Worm (Caenorhabditis elegans): ENCODE measurements around the gene F42G4.7.
"Not testable (repeated sequence)": the region's sequence is repeated elsewhere in the genome, so short reads cannot be mapped to it uniquely, and the experiment has no call there.

The F42G4.7 gene

DNA sequence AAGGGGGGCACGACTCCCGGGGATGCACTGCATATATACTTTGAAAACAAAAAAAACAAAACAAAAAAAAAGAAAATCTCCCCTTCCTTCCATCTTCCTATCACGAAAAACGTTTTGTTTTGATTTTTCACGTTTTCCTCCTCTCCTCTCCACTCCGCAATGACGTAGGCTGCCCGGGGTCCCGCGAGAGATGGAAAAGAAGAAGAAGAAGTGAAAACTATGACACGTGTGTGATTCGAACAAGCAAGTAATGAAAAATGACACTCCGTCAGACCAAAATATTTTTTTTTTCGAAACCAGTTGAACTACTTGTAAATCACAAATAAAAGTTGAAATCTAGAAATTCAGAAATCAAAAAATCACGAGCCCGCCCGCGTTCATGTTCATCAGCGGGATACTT lies 18.2 kb upstream of the F42G4.7 start:
- TF ChIP-seq W03F9.2 (tag; optimal IDR thresholded peaks at IDR 0.05) = no peak
- no peak for TF ChIP-seq him-1 (tag; optimal IDR thresholded peaks at IDR 0.05)
- no peak for TF ChIP-seq dao-5 (tag; optimal IDR thresholded peaks at IDR 0.05)

DNA sequence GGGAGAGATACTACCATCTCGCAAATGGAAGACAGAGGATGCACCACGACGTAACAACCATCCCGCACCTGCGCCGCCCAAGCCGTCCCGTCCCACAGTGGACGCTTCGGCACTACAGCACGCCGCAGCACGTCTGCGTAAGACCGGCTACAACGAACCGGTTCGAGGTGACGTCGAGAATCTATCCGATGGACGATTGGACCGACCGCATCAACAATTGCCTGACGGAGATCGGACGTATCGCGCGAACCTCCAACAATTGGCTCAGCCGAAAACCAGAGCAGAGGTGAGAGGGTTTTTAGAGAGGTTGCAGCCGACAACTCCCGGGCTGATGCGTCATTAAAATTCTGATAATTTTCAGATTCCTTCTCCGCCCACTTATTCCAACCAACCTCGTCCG lies 12.1 kb upstream of the F42G4.7 start:
- TF ChIP-seq him-1 (tag; optimal IDR thresholded peaks at IDR 0.05) = no peak
- no peak for TF ChIP-seq dao-5 (tag; optimal IDR thresholded peaks at IDR 0.05)
- TF ChIP-seq W03F9.2 (tag; optimal IDR thresholded peaks at IDR 0.05) = no peak

DNA sequence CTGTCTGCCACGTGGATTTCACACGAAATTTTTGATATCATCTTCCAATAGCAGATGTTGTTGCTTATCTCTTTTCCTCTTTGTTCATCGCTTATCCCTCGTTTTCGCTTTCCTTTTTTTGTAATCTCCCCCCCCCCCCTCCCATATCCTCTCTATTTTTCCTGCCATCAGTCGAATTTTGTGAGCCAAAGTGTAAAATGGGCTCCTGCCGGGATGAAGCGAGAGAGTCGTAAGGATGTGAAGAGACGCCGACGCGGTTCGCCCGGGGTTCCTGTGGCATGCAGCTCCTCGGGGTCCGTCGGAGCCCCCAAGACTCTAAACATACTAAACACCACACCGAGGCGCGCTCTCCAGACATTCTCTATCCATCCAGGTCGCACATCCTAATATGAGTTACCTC lies 9.5 kb upstream of the F42G4.7 start, which contains the start of gene zyx-1:
Gene zyx-1 (plus strand): TSS at position 331 of the 400 bp plus-strand sequence.
- TF ChIP-seq him-1 (tag; optimal IDR thresholded peaks at IDR 0.05) = no peak
- TF ChIP-seq W03F9.2 (tag; optimal IDR thresholded peaks at IDR 0.05) = no peak
- no peak for TF ChIP-seq dao-5 (tag; optimal IDR thresholded peaks at IDR 0.05)

DNA sequence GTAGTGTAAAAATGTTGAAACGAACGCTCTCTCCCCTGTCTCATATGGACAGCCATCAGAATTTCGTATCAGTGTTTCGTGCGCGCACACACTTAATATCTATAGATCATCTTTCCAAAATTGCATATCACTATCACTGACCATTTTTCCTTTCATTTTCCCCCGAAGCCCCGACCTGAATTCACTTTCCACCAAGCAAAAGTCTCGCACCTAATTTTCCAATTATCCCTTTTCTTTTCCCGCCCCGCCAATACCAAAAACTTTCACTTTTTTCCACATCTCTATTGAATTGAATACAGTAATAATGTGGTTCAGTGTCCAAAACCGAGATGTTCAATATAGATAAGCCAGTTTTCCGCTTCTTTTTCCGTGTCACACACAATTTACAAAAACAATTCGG lies 6.4 kb upstream of the F42G4.7 start:
- TF ChIP-seq W03F9.2 (tag; optimal IDR thresholded peaks at IDR 0.05) (no peak), dao-5 (tag; optimal IDR thresholded peaks at IDR 0.05) (no peak)

DNA sequence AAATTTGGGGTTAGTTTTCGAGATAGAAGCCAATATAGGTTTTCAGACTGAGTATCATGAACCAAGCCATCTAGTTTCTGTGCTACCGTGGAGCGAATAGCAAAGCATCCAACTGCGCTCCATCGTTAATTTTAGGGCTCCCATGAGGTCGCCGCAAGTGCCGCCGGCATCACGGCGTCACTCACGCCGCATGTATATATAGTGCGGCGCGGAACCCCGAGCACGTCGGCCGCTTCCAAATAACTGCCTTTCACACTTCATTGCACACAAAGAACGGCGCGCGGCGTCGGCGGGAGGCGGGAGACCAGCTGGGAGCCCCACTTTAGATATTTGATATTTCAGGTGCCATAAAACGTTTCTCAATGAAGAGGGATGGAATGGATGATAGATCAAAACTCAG lies 3.0 kb upstream of the F42G4.7 start:
- no peak for TF ChIP-seq dao-5 (tag; optimal IDR thresholded peaks at IDR 0.05)
- TF ChIP-seq W03F9.2 (tag; optimal IDR thresholded peaks at IDR 0.05) = no peak
- no peak for TF ChIP-seq him-1 (tag; optimal IDR thresholded peaks at IDR 0.05)

DNA sequence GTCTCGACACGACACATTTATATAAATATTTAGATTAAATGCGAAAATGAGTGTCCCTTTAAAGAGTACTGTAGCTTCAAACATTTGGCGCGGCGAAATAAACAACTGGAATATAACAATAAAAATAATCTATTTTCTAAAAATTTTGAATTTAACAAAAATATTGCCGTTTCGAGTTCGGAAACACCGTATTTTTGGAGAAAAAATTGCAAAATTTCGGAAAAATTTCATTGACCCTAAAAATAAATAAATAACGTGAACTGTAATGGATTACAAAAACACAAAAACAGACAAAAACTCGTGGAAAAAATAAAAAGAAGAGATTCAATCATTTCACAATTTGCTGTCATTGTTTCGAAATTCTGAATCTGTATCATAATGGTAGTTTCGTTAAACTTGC lies 519 bp upstream of the F42G4.7 start, which contains the start of gene F42G4.2:
Gene F42G4.2 (plus strand): TSS at position 301 of the 400 bp plus-strand sequence.
- not testable (repeated sequence) for TF ChIP-seq him-1, dao-5, W03F9.2 (tag; optimal IDR thresholded peaks at IDR 0.05)

DNA sequence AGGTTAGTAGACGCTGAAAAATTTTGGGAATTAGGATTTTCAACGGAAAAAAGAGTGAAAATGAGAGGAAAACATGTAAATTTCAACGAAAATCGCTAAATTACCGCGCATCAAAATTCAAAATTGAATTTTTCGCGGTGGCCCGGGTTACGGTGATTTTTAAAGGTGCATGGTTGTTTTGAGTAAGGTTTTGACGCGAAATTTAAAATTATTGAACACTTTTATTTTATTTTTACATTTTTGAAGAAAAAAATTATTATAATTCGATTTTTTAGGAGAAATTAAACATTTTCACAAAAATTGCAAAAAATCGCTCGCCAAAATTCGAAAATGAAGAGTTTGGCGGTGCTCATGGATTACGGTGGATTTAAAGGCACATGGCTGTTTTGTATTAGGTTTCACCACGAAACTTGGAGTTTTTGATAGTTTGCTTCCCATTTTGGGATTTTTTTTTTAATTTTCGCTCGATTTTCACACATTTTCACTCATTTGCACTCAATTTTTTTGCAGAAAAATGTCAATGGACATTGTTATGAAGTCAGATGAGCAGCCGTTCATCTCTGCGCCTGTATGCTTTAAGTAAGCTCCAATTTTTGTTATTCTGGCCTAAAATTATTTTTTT lies 3.5 kb downstream of the F42G4.7 start, which contains the start of gene puf-6:
Gene puf-6 (minus strand): TSS at position 13 of the 622 bp plus-strand sequence.
- TF ChIP-seq dao-5, W03F9.2, him-1 (tag; optimal IDR thresholded peaks at IDR 0.05): not testable (repeated sequence)

DNA sequence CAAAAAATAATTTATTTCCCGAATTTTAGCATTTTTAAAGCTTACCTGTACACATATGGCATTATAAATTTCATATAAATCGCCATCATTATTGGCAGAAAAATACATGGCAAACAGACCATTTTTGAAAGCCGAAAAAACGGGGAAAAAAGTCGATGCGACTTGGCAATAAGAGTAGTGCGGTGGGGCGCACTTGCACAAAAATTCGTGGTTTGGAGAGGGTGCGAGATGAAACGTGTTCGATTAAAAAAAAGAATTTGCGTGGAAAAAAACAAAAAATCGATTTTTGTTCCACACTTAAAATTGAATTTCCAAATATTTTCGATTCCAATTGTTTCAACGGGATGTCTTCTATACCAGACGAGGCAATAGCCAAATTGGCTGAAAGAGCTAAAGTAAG lies 10.4 kb downstream of the F42G4.7 start, which contains the start of gene F18A11.3:
Gene F18A11.3 (minus strand): TSS at position 125 of the 400 bp plus-strand sequence.
- TF ChIP-seq dao-5 (tag; optimal IDR thresholded peaks at IDR 0.05) = no peak
- TF ChIP-seq W03F9.2 (tag; optimal IDR thresholded peaks at IDR 0.05) = no peak
- no peak for TF ChIP-seq him-1 (tag; optimal IDR thresholded peaks at IDR 0.05)

DNA sequence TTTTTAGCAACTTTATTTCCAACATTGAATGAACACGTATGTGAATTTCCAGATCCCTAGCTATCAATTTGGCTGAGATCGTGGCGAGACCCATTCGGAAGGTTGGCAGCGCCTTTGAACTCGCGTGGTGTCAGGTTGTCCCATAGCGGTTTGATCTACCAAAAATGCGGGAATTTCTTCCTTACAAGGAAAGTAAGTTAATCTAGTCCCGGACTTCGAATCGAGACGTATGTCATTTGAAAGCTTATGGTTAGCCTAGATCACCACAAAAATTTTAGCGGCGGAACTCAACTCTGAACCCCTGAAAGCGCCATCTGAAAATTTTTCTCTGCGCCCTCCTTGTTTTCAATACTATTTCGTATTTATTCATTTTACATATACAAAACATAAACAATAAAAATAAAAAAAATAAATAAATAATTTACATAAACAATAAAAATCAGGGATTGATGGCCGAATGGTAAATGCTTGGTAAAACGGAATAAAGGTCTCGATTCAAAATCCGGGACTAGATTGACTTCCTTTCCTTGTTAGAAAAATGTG lies 15.4 kb downstream of the F42G4.7 start, which contains the start of gene F18A11.2:
Gene F18A11.2 (plus strand): TSS at position 51 of the 543 bp plus-strand sequence.
- not testable (repeated sequence) for TF ChIP-seq him-1, dao-5, W03F9.2 (tag; optimal IDR thresholded peaks at IDR 0.05)

DNA sequence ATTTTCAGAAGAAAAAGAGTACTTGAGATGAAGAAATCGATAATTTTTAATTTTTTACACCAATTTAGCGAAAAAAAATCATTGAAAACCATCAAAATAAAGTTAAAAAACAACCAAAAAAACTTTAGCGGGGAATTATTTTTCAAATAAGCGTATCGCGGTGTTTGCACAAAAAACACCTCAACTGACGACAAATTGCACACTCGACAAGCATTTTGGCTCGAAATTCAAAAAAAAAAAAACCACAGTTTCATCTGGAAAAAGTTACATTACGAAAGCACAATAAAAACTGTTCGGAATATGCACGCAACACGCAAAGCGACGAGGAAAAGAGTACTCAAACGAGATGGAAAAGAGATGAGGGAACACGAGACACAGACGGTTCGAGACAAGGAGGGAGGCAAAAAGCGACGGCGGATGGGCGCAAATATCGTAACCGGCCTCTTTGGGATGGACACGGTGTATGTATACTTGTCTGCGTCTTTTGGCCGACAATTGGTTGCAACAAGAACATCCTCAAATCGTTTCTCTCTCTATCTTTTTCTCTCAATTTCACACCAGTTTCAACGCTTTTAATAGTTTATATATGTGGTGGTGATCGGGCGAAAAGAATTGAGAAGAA lies 16.4 kb downstream of the F42G4.7 start:
- no peak for TF ChIP-seq dao-5 (tag; optimal IDR thresholded peaks at IDR 0.05)
- peak; percentile 2 for TF ChIP-seq W03F9.2 (tag; optimal IDR thresholded peaks at IDR 0.05)
- TF ChIP-seq him-1 (tag; optimal IDR thresholded peaks at IDR 0.05) = no peak

DNA sequence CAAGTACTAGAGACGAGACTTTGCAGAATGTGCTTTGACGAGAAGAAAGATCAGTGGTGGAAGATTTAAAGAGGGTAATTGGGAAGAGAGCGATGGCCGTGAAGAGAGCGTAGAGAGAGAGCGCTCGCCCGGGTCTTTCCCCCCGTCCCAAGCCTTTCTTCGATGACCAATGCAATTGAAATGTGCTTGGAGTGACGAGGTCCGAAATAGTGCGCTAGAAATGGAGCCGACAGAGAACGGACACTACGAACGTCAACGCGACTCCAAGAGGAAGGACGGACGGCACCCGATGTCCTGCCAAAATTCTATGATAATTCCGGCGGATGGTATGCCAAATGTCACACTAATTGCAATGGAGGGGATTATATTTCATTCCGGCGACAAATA lies 17.0 kb downstream of the F42G4.7 start:
- TF ChIP-seq him-1 (tag; optimal IDR thresholded peaks at IDR 0.05) (no peak), W03F9.2 (tag; optimal IDR thresholded peaks at IDR 0.05) (no peak)

DNA sequence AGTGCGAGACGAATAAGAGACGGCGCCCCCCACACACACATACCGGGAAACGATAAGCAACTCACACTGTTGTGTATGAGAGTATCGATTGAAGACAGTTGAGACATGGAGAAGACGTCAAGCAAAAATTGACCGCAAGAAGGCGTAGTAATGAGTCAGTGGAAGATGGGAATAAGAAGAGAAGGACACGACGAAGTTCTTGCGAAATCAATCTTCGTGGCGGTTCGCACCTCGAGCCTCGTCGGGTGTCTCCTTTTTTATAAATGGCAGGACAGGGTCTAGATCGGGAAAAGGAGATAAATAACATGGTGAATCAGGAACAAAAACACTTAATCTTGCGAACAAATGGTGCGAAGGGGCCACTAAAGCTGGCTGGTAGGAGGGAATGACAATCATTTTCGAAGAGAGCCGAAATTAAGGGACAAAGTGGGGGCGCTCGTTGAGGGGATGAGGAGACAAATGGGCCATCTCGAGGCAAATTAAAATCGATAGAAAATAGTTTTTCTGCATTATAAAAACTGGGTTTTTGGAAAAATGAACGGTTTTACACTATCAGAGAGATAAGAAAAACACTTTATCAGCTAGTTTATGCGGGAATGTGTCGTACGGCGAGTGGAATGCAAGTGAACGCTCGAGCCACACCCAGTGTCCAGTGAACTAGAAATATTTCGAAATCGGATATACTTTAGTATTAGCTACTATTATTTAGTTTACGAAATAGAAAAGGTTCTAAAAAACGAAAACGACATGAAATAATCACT lies 17.6 kb downstream of the F42G4.7 start:
- TF ChIP-seq him-1 (tag; optimal IDR thresholded peaks at IDR 0.05) (no peak), dao-5 (tag; optimal IDR thresholded peaks at IDR 0.05) (no peak)

DNA sequence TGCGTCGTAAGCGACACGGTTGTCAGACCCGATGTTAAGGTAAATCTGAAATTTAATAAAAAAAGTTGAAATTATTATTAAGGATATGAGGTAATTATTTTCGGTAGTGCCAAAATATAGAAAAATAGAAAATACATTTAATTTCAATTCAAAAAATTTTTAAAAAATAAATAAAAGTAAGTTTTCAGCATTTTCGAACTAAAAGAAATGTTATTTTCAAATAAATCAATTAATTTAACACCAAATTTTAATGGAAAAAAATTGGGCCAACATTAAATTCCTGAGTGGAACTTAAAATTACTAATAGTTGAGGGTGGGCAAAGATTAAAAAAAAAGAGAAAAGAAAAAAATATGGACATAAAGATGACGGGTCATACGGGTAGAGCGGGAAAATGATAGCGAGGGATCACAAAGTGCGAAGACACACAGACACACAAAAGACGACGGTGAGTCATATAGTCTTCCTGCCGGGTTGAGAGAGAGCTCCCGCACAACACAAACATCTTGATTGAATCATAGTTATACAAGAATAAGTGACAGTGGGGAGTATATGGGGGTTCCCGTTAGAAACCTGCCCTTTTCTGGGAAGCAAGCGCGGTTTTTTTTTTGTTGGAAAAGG lies 21.2 kb downstream of the F42G4.7 start, which contains the start of gene max-2:
Gene max-2 (minus strand): TSS at position 51 of the 619 bp plus-strand sequence.
- TF ChIP-seq W03F9.2 (tag; optimal IDR thresholded peaks at IDR 0.05) = no peak
- TF ChIP-seq dao-5 (tag; optimal IDR thresholded peaks at IDR 0.05) = no peak
- no peak for TF ChIP-seq him-1 (tag; optimal IDR thresholded peaks at IDR 0.05)

Data from whole organism, L4/young adult.